Worm (Caenorhabditis elegans) whole organism, L4 larva: ENCODE results near the gene rin-1.

ENCODE experiments used
- R02D3.7 ChIP-seq: fragments of 150-350 bp; sonication (generic microtip); optimal IDR thresholded peaks from 3 replicates; lab custom pipeline; 2014; ENCODE audit warnings: missing biosample characterization, missing genetic modification characterization
- lin-15B ChIP-seq: fragments of 150-350 bp; sonication (generic microtip); optimal IDR thresholded peaks from 3 replicates; lab custom pipeline; 2014; ENCODE audit warnings: missing biosample characterization, missing genetic modification characterization
- nhr-11 ChIP-seq: fragments of 150-350 bp; optimal IDR thresholded peaks from 2 replicates; lab custom pipeline; 2014; ENCODE audit warnings: missing biosample characterization, missing genetic modification characterization
- ztf-7 ChIP-seq: fragments of 150-350 bp; optimal IDR thresholded peaks from 2 replicates; lab custom pipeline; 2014; ENCODE audit warnings: missing biosample characterization, missing genetic modification characterization

- TF ChIP-seq nhr-11 (no peak), ztf-7 (tag; lab: Kevin White, UChicago) (no peak), R02D3.7 (tag; lab: Kevin White, UChicago) (no peak), lin-15B (no peak)
These were observed 37.2 kb upstream of the rin-1 start for ce11 chrV:14852620-14853019.
